Worm (Caenorhabditis elegans): ENCODE measurements around the gene VF13D12L.3.

The VF13D12L.3 gene

ce11 chrII:11749490-11750172 is 43.8 kb downstream of the VF13D12L.3 start:
- TF ChIP-seq W03F9.2 (tag; optimal IDR thresholded peaks at IDR 0.05) (peak; percentile 17), dao-5 (tag; optimal IDR thresholded peaks at IDR 0.05) (peak; percentile 82), him-1 (tag; optimal IDR thresholded peaks at IDR 0.05) (peak; percentile 93)

- TF ChIP-seq him-1 (tag; optimal IDR thresholded peaks at IDR 0.05): peak; percentile 76
- no peak for TF ChIP-seq W03F9.2 (tag; optimal IDR thresholded peaks at IDR 0.05)
Observed at ce11 chrII:11751615-11752174, 45.9 kb downstream of the VF13D12L.3 start.

DNA sequence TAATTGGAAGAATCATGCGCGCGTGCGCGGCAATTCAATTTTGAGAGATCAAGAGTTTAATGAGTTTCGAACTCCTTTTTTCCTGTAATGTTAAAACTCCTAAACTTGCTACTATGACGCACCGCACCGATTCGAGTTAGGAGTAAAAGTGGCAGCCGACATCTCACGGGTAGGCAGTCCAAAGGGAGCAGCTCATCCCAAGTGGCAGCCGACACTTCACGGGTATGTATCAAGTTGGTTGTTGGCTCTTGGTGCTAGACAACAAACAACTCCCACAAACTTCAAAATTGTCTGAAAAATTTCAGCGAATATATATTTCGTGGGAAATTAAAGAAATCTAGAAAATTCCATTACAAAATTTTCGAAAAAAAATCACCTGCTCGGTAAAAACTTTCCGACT is 47.4 kb downstream of the VF13D12L.3 start:
- no peak for TF ChIP-seq dao-5 (tag; optimal IDR thresholded peaks at IDR 0.05)
- TF ChIP-seq him-1 (tag; optimal IDR thresholded peaks at IDR 0.05): no peak
- no peak for TF ChIP-seq W03F9.2 (tag; optimal IDR thresholded peaks at IDR 0.05)

DNA sequence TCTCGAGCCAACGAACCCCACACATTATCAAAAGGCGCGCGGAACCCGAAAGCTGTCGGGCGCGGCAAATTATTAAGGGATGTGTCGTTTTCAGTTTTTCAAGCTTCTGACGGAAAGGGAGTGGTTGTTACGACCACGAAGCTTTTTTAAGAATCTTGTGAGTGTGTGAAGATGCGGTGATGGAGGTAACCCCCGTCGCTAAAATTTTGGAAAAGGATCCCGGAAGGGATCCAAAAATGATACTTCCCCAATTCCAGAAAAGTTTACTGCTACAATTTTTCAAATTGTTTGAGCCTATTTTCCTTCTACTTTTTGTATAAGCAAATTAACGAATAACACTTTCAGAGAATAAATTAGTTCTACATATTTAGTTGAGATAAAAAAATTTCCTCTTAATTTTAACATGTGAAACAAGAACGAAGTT is 50.9 kb downstream of the VF13D12L.3 start:
- TF ChIP-seq him-1 (tag; optimal IDR thresholded peaks at IDR 0.05) (peak; percentile 13), dao-5 (tag; optimal IDR thresholded peaks at IDR 0.05) (no peak), W03F9.2 (tag; optimal IDR thresholded peaks at IDR 0.05) (peak; percentile 87)

DNA sequence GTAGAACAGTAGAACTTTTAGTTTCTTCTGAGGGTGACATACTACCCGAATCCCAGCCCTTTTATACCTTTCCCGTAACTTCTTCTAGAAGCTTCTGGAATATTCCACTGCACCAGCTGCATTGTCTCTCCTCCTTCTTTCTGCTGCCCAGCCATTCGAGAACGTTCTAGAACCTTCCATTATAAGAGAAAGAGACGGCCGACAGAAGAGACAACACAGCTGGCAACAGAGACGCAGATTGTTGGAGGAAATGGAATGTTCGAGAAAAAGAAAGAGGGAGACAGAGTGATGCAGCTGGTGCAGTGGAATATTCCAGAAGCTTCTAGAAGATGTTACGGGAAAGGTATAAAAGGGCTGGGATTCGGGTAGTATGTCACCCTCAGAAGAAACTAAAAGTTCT is 53.5 kb downstream of the VF13D12L.3 start, which contains the start of the genes F44E5.4 and F44E5.5:
Gene F44E5.4 (minus strand): TSS at position 35 of the 400 bp plus-strand sequence.
Gene F44E5.5 (plus strand): TSS at position 386 of the 400 bp plus-strand sequence.
- TF ChIP-seq him-1 (tag; optimal IDR thresholded peaks at IDR 0.05): peak; percentile 35

ce11 chrII:11761806-11762512 is 56.1 kb downstream of the VF13D12L.3 start:
- TF ChIP-seq W03F9.2 (tag; optimal IDR thresholded peaks at IDR 0.05): peak; percentile 92
- TF ChIP-seq him-1 (tag; optimal IDR thresholded peaks at IDR 0.05): no peak
- no peak for TF ChIP-seq dao-5 (tag; optimal IDR thresholded peaks at IDR 0.05)

All from whole organism, L4/young adult.